Fruit fly (Drosophila melanogaster) whole organism, wandering third instar larva: ENCODE measurements around the gene CG14207.

ENCODE experiments used
- Abd-B ChIP-seq: fragments of >200 bp; optimal IDR thresholded peaks from 2 replicates; lab custom pipeline; 2017; ENCODE audit warnings: missing biosample characterization, missing genetic modification characterization
- CG32264 ChIP-seq: fragments of 200-800 bp; sonication (Bioruptor generic); optimal IDR thresholded peaks from 2 replicates; lab custom pipeline; 2016; ENCODE audit warnings: missing biosample characterization, missing genetic modification characterization
- CG9705 ChIP-seq: fragments of 200-800 bp; sonication (Bioruptor generic); optimal IDR thresholded peaks from 2 replicates; lab custom pipeline; 2018; ENCODE audit warnings: missing biosample characterization, mild to moderate bottlenecking, missing genetic modification characterization
- CrebA ChIP-seq: fragments of 200-800 bp; sonication (Bioruptor generic); optimal IDR thresholded peaks from 2 replicates; lab custom pipeline; 2016; ENCODE audit warnings: missing biosample characterization, mild to moderate bottlenecking, missing genetic modification characterization, borderline replicate concordance
- Dfd ChIP-seq: fragments of >200 bp; optimal IDR thresholded peaks from 2 replicates; lab custom pipeline; 2017; ENCODE audit warnings: missing biosample characterization, missing genetic modification characterization
- GATAd ChIP-seq: sonication (Bioruptor generic); optimal IDR thresholded peaks from 2 replicates; lab custom pipeline; 2016; ENCODE audit warnings: missing biosample characterization, missing genetic modification characterization
- HLH106 ChIP-seq: fragments of 200-800 bp; optimal IDR thresholded peaks from 3 replicates; lab custom pipeline; 2019; ENCODE audit warnings: missing biosample characterization, mild to moderate bottlenecking, missing genetic modification characterization, moderate library complexity
- Hnf4 ChIP-seq: fragments of 200-800 bp; sonication (Bioruptor generic); optimal IDR thresholded peaks from 2 replicates; lab custom pipeline; 2016; ENCODE audit warnings: missing biosample characterization, mild to moderate bottlenecking, missing genetic modification characterization
- Hr78 ChIP-seq: fragments of >200 bp; optimal IDR thresholded peaks from 2 replicates; lab custom pipeline; 2017; ENCODE audit warnings: missing biosample characterization, missing genetic modification characterization
- Hr83 ChIP-seq: fragments of 200-300 bp; sonication (Bioruptor generic); optimal IDR thresholded peaks from 2 replicates; lab custom pipeline; 2016; ENCODE audit warnings: missing biosample characterization, mild to moderate bottlenecking, missing genetic modification characterization, moderate library complexity; ENCODE audit not compliant: poor library complexity, severe bottlenecking
- Jra ChIP-seq: sonication (Bioruptor generic); optimal IDR thresholded peaks from 2 replicates; lab custom pipeline; 2016; ENCODE audit warnings: missing biosample characterization, missing genetic modification characterization
- Mio ChIP-seq: sonication (Bioruptor generic); optimal IDR thresholded peaks from 2 replicates; lab custom pipeline; 2016; ENCODE audit warnings: missing biosample characterization, missing genetic modification characterization
- Myc ChIP-seq: fragments of >200 bp; optimal IDR thresholded peaks from 2 replicates; lab custom pipeline; 2017
- N ChIP-seq: fragments of >200 bp; optimal IDR thresholded peaks from 2 replicates; lab custom pipeline; 2018; ENCODE audit warnings: missing biosample characterization, missing external identifiers, missing genetic modification characterization
- OdsH ChIP-seq: fragments of 200-800 bp; sonication (Bioruptor generic); optimal IDR thresholded peaks from 2 replicates; lab custom pipeline; 2016; ENCODE audit warnings: missing biosample characterization, mild to moderate bottlenecking, missing genetic modification characterization
- Vsx2 ChIP-seq: fragments of 200-300, 225-300 bp; sonication (Bioruptor generic); optimal IDR thresholded peaks from 2 replicates; lab custom pipeline; 2018; ENCODE audit warnings: missing biosample characterization, missing genetic modification characterization; ENCODE audit not compliant: partially characterized antibody
- br ChIP-seq: fragments of 200-800 bp; sonication (Bioruptor generic); optimal IDR thresholded peaks from 2 replicates; lab custom pipeline; 2016; ENCODE audit warnings: missing biosample characterization, missing genetic modification characterization
- brk ChIP-seq: fragments of 200-800 bp; sonication (Bioruptor generic); optimal IDR thresholded peaks from 2 replicates; lab custom pipeline; 2016; ENCODE audit warnings: missing biosample characterization, mild to moderate bottlenecking, missing genetic modification characterization
- dmrt93B ChIP-seq: fragments of 200-800 bp; sonication (Bioruptor generic); optimal IDR thresholded peaks from 2 replicates; lab custom pipeline; 2018; ENCODE audit warnings: missing biosample characterization, mild to moderate bottlenecking, missing genetic modification characterization
- ey ChIP-seq: fragments of 200-800 bp; sonication (Bioruptor generic); optimal IDR thresholded peaks from 2 replicates; lab custom pipeline; 2016; ENCODE audit warnings: missing biosample characterization, missing genetic modification characterization
- foxo ChIP-seq, 2 experiments: fragments of 200-800 bp; sonication (Bioruptor generic); optimal IDR thresholded peaks; 2 replicates in 1 of 2; 3 replicates in 1 of 2; lab custom pipeline; 2016 to 2017; ENCODE audit warnings: missing biosample characterization in 2 of 2, missing genetic modification characterization in 2 of 2
- fru ChIP-seq: fragments of 200-800 bp; sonication (Bioruptor generic); optimal IDR thresholded peaks from 3 replicates; lab custom pipeline; 2016; ENCODE audit warnings: missing biosample characterization, mild to moderate bottlenecking, missing genetic modification characterization
- h ChIP-seq: fragments of 200-800 bp; sonication (Bioruptor generic); optimal IDR thresholded peaks from 3 replicates; lab custom pipeline; 2016; ENCODE audit warnings: missing biosample characterization, mild to moderate bottlenecking, missing genetic modification characterization
- jim ChIP-seq: fragments of 175-275, 200-325 bp; sonication (Bioruptor generic); optimal IDR thresholded peaks from 2 replicates; lab custom pipeline; 2016; ENCODE audit warnings: missing biosample characterization, mild to moderate bottlenecking, missing genetic modification characterization
- pan ChIP-seq: fragments of >200 bp; optimal IDR thresholded peaks from 2 replicates; lab custom pipeline; 2017
- psq ChIP-seq: fragments of 200-800 bp; sonication (Bioruptor generic); optimal IDR thresholded peaks from 3 replicates; lab custom pipeline; 2017; ENCODE audit warnings: missing biosample characterization, mild to moderate bottlenecking, missing genetic modification characterization, moderate library complexity
- rgr ChIP-seq: fragments of 200-800 bp; sonication (Bioruptor generic); optimal IDR thresholded peaks from 3 replicates; lab custom pipeline; 2016; ENCODE audit warnings: missing biosample characterization, mild to moderate bottlenecking, missing genetic modification characterization
- sage ChIP-seq: fragments of 200-800 bp; sonication (Bioruptor generic); optimal IDR thresholded peaks from 2 replicates; lab custom pipeline; 2016; ENCODE audit warnings: missing biosample characterization, mild to moderate bottlenecking, missing genetic modification characterization
- sv ChIP-seq: fragments of 200-800 bp; sonication (Bioruptor generic); optimal IDR thresholded peaks from 3 replicates; lab custom pipeline; 2016; ENCODE audit warnings: missing biosample characterization, missing genetic modification characterization
- tai ChIP-seq: sonication (Bioruptor generic); optimal IDR thresholded peaks from 2 replicates; lab custom pipeline; 2016; ENCODE audit warnings: missing biosample characterization, missing genetic modification characterization
- usp ChIP-seq: fragments of >200 bp; optimal IDR thresholded peaks from 2 replicates; lab custom pipeline; 2017; ENCODE audit warnings: missing biosample characterization, missing genetic modification characterization
- woc ChIP-seq: sonication (Bioruptor generic); optimal IDR thresholded peaks from 2 replicates; lab custom pipeline; 2016; ENCODE audit warnings: missing biosample characterization, mild to moderate bottlenecking, missing genetic modification characterization

Gene CG14207

dm6 chrX:19579648-19580301 is 25.2 kb upstream of the CG14207 start, which contains the start of gene Tao:
Gene Tao, minus strand, starts transcription at chrX:19579800.
- TF ChIP-seq CG9705 (GFP tag; lab: Kevin White, UChicago) (no peak), woc (GFP tag; lab: Kevin White, UChicago) (peak; percentile 11), Mio (GFP tag; lab: Kevin White, UChicago) (no peak), h (GFP tag; lab: Kevin White, UChicago) (peak; percentile 29)

- TF ChIP-seq rgr (GFP tag; lab: Kevin White, UChicago): no peak
- TF ChIP-seq fru (GFP tag; lab: Kevin White, UChicago): no peak
- no peak for TF ChIP-seq pan
- TF ChIP-seq Myc: no peak
These were observed 23.1 kb upstream of the CG14207 start, which contains the start of gene CG14218 for dm6 chrX:19581881-19582280. Gene CG14218, minus strand, starts transcription at chrX:19581981.

dm6 chrX:19582732-19583131 is 22.3 kb upstream of the CG14207 start:
- TF ChIP-seq usp (no peak), h (GFP tag; lab: Kevin White, UChicago) (no peak), Vsx2 (no peak), HLH106 (tag; lab: Kevin White, UChicago) (no peak), rgr (GFP tag; lab: Kevin White, UChicago) (no peak), jim (no peak), br (GFP tag; lab: Kevin White, UChicago) (no peak), Myc (no peak), dmrt93B (GFP tag; lab: Kevin White, UChicago) (no peak), CrebA (GFP tag; lab: Kevin White, UChicago) (no peak), pan (no peak), CG9705 (GFP tag; lab: Kevin White, UChicago) (no peak), Mio (GFP tag; lab: Kevin White, UChicago) (no peak), CG32264 (no peak), Hr83 (GFP tag; lab: Kevin White, UChicago) (no peak), Hnf4 (no peak), ey (GFP tag; lab: Kevin White, UChicago) (no peak), psq (GFP tag; lab: Kevin White, UChicago) (no peak), GATAd (GFP tag; lab: Kevin White, UChicago) (no peak), Dfd (no peak)

- TF ChIP-seq usp (no peak), foxo (GFP tag; optimal IDR thresholded peaks at IDR 0.05; lab: Kevin White, UChicago) (no peak), Abd-B (GFP tag; lab: Kevin White, UChicago) (no peak), Myc (no peak), brk (GFP tag; lab: Kevin White, UChicago) (no peak)
These were observed 21.7 kb upstream of the CG14207 start, which contains the start of gene CG14204 for dm6 chrX:19583317-19583716. Gene CG14204, plus strand, starts transcription at chrX:19583617.

- TF ChIP-seq brk (GFP tag; lab: Kevin White, UChicago): no peak
- TF ChIP-seq fru (GFP tag; lab: Kevin White, UChicago): no peak
- TF ChIP-seq Hnf4: no peak
- no peak for TF ChIP-seq Dfd
- TF ChIP-seq dmrt93B (GFP tag; lab: Kevin White, UChicago): no peak
- no peak for TF ChIP-seq Hr78 (GFP tag; lab: Kevin White, UChicago)
- TF ChIP-seq pan: no peak
- no peak for TF ChIP-seq CrebA (GFP tag; lab: Kevin White, UChicago)
- no peak for TF ChIP-seq sage (GFP tag; lab: Kevin White, UChicago)
- TF ChIP-seq Mio (GFP tag; lab: Kevin White, UChicago): no peak
- TF ChIP-seq Abd-B (GFP tag; lab: Kevin White, UChicago): no peak
- no peak for TF ChIP-seq Jra (GFP tag; lab: Kevin White, UChicago)
These were observed 19.9 kb upstream of the CG14207 start for dm6 chrX:19585142-19585541.

dm6 chrX:19590070-19590469 is 14.9 kb upstream of the CG14207 start, which contains the start of gene CG14219:
Gene CG14219, minus strand, starts transcription at chrX:19590170.
- TF ChIP-seq GATAd (GFP tag; lab: Kevin White, UChicago) (no peak), OdsH (GFP tag; lab: Kevin White, UChicago) (no peak), sv (GFP tag; lab: Kevin White, UChicago) (no peak), Vsx2 (no peak), CrebA (GFP tag; lab: Kevin White, UChicago) (no peak), sage (GFP tag; lab: Kevin White, UChicago) (no peak), usp (no peak), rgr (GFP tag; lab: Kevin White, UChicago) (no peak), woc (GFP tag; lab: Kevin White, UChicago) (no peak), h (GFP tag; lab: Kevin White, UChicago) (no peak), dmrt93B (GFP tag; lab: Kevin White, UChicago) (no peak), N (GFP tag; lab: Kevin White, UChicago) (no peak), fru (GFP tag; lab: Kevin White, UChicago) (no peak), foxo (GFP tag; optimal IDR thresholded peaks at IDR 0.05; lab: Kevin White, UChicago) (no peak), jim (no peak), Jra (GFP tag; lab: Kevin White, UChicago) (no peak), Dfd (no peak), tai (GFP tag; lab: Kevin White, UChicago) (no peak), br (GFP tag; lab: Kevin White, UChicago) (no peak)
